Fruit fly (Drosophila melanogaster): Measurements from ENCODE around the gene CG10347.

Gene CG10347

DNA sequence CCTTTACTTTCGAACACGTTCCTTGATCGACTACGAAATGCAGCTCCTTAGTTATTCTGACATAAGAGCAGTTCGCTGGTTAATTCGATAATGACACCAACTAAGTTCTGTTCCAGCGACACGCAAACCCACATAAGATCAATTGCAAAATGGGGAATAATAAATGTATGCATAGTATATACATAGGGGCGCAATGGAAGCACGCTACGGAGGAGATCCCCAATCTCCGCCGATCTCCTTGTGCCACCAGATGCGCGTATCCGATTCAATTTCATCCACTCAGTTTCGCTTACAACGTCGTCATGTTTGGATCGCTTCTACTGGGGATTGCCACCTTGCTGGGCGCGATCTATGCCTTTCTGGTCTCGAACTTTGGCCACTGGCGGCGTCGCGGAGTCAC lies 15.4 kb downstream of the CG10347 start, which contains the start of gene Cyp28c1:
TSS of gene Cyp28c1 (plus strand) at position 301 of the 400 bp plus-strand sequence.
- TF ChIP-seq rn (GFP tag; IDR thresholded peaks at IDR 0.05) (no peak), Ets98B (GFP tag; IDR thresholded peaks at IDR 0.05) (no peak), CG8301 (tag; optimal IDR thresholded peaks at IDR 0.05) (no peak), D1 (tag; optimal IDR thresholded peaks at IDR 0.05) (no peak), CG4496 (GFP tag; IDR thresholded peaks at IDR 0.05) (no peak), CG12605 (GFP tag; IDR thresholded peaks at IDR 0.05) (no peak), CG9948 (tag; optimal IDR thresholded peaks at IDR 0.05) (no peak), Snoo (tag; optimal IDR thresholded peaks at IDR 0.05) (no peak), CG13204 (GFP tag; optimal IDR thresholded peaks at IDR 0.05) (no peak), CG15710 (tag; optimal IDR thresholded peaks at IDR 0.05) (no peak), CG8159 (tag; optimal IDR thresholded peaks at IDR 0.05) (no peak), fd96Ca (GFP tag; IDR thresholded peaks at IDR 0.05) (no peak), Pif1B (GFP tag; optimal IDR thresholded peaks at IDR 0.05) (no peak)

DNA sequence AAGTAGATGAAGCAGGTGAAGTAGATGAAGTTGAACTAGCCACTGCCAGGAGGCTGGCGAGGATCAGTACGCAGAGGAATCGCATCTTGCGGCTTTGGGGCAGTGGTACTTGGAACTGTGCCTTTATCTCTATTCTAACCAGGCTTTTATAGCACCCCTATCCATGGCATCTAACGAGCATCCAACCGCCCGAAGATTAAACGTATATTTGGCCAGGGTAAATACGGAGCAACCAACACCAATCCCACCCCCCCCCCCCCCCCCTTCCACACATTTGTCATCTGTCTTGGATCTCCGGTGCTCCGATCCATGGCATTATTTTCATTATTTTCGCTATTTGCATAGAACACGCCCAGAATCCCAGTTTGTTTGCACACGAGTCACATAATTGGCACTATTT lies 16.8 kb downstream of the CG10347 start, which contains the start of gene CG15741:
TSS of gene CG15741 (minus strand) at position 101 of the 400 bp plus-strand sequence.
- no peak for TF ChIP-seq CG32121 (GFP tag; IDR thresholded peaks at IDR 0.05)
- TF ChIP-seq fd96Ca (GFP tag; IDR thresholded peaks at IDR 0.05) = no peak

DNA sequence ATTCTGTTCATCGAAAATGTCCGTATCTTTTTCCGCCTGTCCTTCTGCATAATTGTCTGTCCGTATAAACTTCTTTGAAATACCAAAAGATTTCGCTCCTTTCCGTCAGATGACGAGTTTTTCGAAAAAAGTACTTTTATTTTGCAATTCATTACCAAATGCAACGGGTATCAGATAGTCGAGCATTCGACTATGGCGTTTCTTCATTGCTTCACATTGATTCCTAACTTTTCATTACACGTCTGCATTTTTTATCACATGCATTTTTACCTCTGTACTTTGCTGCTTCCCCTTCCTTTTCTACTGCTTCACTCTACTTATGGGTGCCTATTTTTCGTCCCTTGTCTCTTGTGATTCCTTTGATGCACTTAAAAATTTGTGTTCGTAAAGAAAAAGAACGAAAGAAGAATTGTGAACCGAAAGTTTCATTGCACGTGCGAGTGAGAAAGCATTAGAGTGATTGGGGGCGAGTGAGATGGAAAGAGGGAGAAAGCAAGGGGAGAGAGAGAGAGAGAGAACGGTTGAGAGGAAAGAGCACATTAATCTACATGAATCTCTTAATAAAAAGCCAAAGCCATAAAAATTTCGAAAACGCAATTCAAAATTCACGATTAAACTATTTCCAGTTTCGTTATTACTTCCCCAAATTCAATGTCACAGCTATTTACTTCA lies 26.3 kb downstream of the CG10347 start:
- TF ChIP-seq Ets98B (GFP tag; IDR thresholded peaks at IDR 0.05) = no peak
- no peak for TF ChIP-seq CG34367 (tag; optimal IDR thresholded peaks at IDR 0.05)
- no peak for TF ChIP-seq CG10348 (GFP tag; IDR thresholded peaks at IDR 0.05)
- no peak for TF ChIP-seq CG8159 (tag; optimal IDR thresholded peaks at IDR 0.05)
- TF ChIP-seq D1 (tag; optimal IDR thresholded peaks at IDR 0.05) = no peak
- no peak for TF ChIP-seq CG32121 (GFP tag; IDR thresholded peaks at IDR 0.05)
- no peak for TF ChIP-seq CG15710 (tag; optimal IDR thresholded peaks at IDR 0.05)
- no peak for TF ChIP-seq CG4496 (GFP tag; IDR thresholded peaks at IDR 0.05)
- TF ChIP-seq fd96Ca (GFP tag; IDR thresholded peaks at IDR 0.05) = no peak
- TF ChIP-seq CG9948 (tag; optimal IDR thresholded peaks at IDR 0.05) = no peak
- no peak for TF ChIP-seq Pif1B (GFP tag; optimal IDR thresholded peaks at IDR 0.05)
- TF ChIP-seq Snoo (tag; optimal IDR thresholded peaks at IDR 0.05) = no peak
- no peak for TF ChIP-seq CG13204 (GFP tag; optimal IDR thresholded peaks at IDR 0.05)
- no peak for TF ChIP-seq CG12605 (GFP tag; IDR thresholded peaks at IDR 0.05)
- TF ChIP-seq CG17806 (tag; optimal IDR thresholded peaks at IDR 0.05) = no peak

DNA sequence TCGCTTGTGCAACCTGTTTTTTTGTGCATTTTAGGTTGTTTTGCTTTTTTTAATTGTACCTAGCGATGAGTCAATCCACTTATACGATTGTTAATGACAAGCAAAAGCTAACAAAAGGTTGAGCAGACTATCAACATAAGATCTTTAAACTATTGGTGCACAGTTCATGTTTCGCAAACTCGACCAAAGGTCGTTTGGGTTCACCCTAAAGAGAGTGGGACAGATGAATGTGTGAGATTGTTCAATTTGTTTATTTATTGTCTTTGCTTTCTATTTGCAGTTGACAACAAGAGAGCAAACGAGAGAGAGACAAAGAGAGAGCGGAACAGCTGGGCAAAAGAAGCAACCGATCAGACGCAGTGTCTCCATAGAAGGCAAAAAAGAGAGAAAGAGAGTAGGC lies 31.7 kb downstream of the CG10347 start:
- TF ChIP-seq CG10348 (GFP tag; IDR thresholded peaks at IDR 0.05) = no peak
- TF ChIP-seq Snoo (tag; optimal IDR thresholded peaks at IDR 0.05) = no peak
- no peak for TF ChIP-seq CG14655 (GFP tag; optimal IDR thresholded peaks at IDR 0.05)
- no peak for TF ChIP-seq Pif1B (GFP tag; optimal IDR thresholded peaks at IDR 0.05)
- peak; percentile 4 for TF ChIP-seq CG17806 (tag; optimal IDR thresholded peaks at IDR 0.05)
- TF ChIP-seq CG9948 (tag; optimal IDR thresholded peaks at IDR 0.05) = peak; percentile 11
- TF ChIP-seq CG32121 (GFP tag; IDR thresholded peaks at IDR 0.05) = peak; percentile 65
- TF ChIP-seq CG12605 (GFP tag; IDR thresholded peaks at IDR 0.05) = peak; percentile 85
- TF ChIP-seq CG8159 (tag; optimal IDR thresholded peaks at IDR 0.05) = peak; percentile 83
- TF ChIP-seq CG4496 (GFP tag; IDR thresholded peaks at IDR 0.05) = peak; percentile 50; the same call in 2 of the 3 replicates
- TF ChIP-seq fd96Ca (GFP tag; IDR thresholded peaks at IDR 0.05) = peak; percentile 62; the same call in 1 of the 3 replicates
- peak; percentile 44 for TF ChIP-seq gl (tag; optimal IDR thresholded peaks at IDR 0.05)
- no peak for TF ChIP-seq CG13204 (GFP tag; optimal IDR thresholded peaks at IDR 0.05)
- peak; percentile 19 for TF ChIP-seq CG15710 (tag; optimal IDR thresholded peaks at IDR 0.05)
- TF ChIP-seq rn (GFP tag; IDR thresholded peaks at IDR 0.05) = no peak
- peak; percentile 60 for TF ChIP-seq Ets98B (GFP tag; IDR thresholded peaks at IDR 0.05)
- peak; percentile 14 for TF ChIP-seq CG34367 (tag; optimal IDR thresholded peaks at IDR 0.05)
- TF ChIP-seq EcR (GFP tag; optimal IDR thresholded peaks at IDR 0.05) = peak; percentile 38
- no peak for TF ChIP-seq D1 (tag; optimal IDR thresholded peaks at IDR 0.05)
- TF ChIP-seq Pif1A (GFP tag; optimal IDR thresholded peaks at IDR 0.05) = no peak
- peak; percentile 54 for TF ChIP-seq CG8301 (tag; optimal IDR thresholded peaks at IDR 0.05)

DNA sequence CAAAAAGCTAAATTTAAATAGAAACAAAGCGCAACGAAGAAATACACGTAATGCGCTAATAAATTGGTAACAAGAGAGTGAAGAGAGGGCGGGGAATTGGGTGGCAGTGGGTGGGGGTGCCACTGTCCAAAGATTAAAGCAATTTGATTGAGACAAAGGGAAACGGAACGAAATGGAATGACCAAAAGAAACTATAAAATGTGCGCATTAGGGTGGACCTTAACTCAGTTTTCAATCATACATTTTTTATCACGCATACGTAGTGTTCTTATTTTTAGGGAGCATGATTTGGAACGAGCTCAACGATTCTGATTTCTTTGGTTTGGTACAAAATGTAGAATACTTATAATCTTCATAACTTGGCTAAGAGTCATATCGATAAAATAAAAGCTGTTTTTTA lies 32.8 kb downstream of the CG10347 start:
- TF ChIP-seq EcR (GFP tag; optimal IDR thresholded peaks at IDR 0.05) (no peak), fd96Ca (GFP tag; IDR thresholded peaks at IDR 0.05) (no peak; the same call in 2 of the 3 replicates), CG8159 (tag; optimal IDR thresholded peaks at IDR 0.05) (peak; percentile 81), CG12605 (GFP tag; IDR thresholded peaks at IDR 0.05) (no peak), CG32121 (GFP tag; IDR thresholded peaks at IDR 0.05) (0 out of 2 replicates have a peak, but pooled peaks have one; percentile 17), Ets98B (GFP tag; IDR thresholded peaks at IDR 0.05) (peak; percentile 47), Pif1A (GFP tag; optimal IDR thresholded peaks at IDR 0.05) (peak; percentile 27), gl (tag; optimal IDR thresholded peaks at IDR 0.05) (no peak), D1 (tag; optimal IDR thresholded peaks at IDR 0.05) (no peak), CG8301 (tag; optimal IDR thresholded peaks at IDR 0.05) (peak; percentile 33), CG34367 (tag; optimal IDR thresholded peaks at IDR 0.05) (no peak), CG4496 (GFP tag; IDR thresholded peaks at IDR 0.05) (peak; percentile 61; the same call in 2 of the 3 replicates), CG9948 (tag; optimal IDR thresholded peaks at IDR 0.05) (no peak), CG17806 (tag; optimal IDR thresholded peaks at IDR 0.05) (no peak), CG13204 (GFP tag; optimal IDR thresholded peaks at IDR 0.05) (no peak), rn (GFP tag; IDR thresholded peaks at IDR 0.05) (no peak), CG14655 (GFP tag; optimal IDR thresholded peaks at IDR 0.05) (peak; percentile 25), Pif1B (GFP tag; optimal IDR thresholded peaks at IDR 0.05) (no peak), CG10348 (GFP tag; IDR thresholded peaks at IDR 0.05) (no peak), Snoo (tag; optimal IDR thresholded peaks at IDR 0.05) (no peak)
